Fruit fly (Drosophila melanogaster): Measurements from ENCODE around the gene CG32755.

Gene CG32755

DNA sequence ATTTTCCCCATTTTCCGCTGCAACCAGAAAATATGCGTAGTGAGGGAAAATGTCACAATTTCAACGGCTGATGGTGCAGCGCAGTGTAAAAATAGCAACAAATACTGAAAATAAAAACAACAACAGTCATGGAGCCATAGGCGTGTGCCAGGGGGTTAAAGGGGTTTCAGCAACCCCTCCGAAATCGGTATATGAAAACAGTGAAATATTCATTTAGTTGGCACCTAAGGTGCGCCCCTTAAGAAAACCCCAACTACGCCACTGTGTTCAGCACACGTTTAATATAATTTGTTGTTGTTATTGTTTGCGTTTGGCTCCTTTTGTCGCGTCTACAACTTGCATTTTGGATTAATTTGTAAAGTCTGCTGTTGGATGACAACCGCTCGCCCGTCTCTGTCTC lies 22.0 kb downstream of the CG32755 start (continued):
- TF ChIP-seq CG6689 (GFP tag; IDR thresholded peaks at IDR 0.05) (peak; percentile 41; the same call in 1 of the 2 replicates), jing (GFP tag; optimal IDR thresholded peaks at IDR 0.05) (peak; percentile 48), CG3163 (GFP tag; optimal IDR thresholded peaks at IDR 0.05) (no peak), CG10959 (GFP tag; IDR thresholded peaks at IDR 0.05) (peak; percentile 47), CG3407 (GFP tag; optimal IDR thresholded peaks at IDR 0.05) (no peak), CG30403 (GFP tag; optimal IDR thresholded peaks at IDR 0.05) (peak; percentile 27), CG3838 (GFP tag; optimal IDR thresholded peaks at IDR 0.05) (no peak), dati (GFP tag; IDR thresholded peaks at IDR 0.05) (0 out of 2 replicates have a peak, but pooled peaks have one; percentile 24), CG8944 (GFP tag; optimal IDR thresholded peaks at IDR 0.05) (peak; percentile 47), CG32772 (GFP tag; IDR thresholded peaks at IDR 0.05) (peak; percentile 70), lmd (GFP tag; IDR thresholded peaks at IDR 0.05) (peak; percentile 54), CG32532 (GFP tag; IDR thresholded peaks at IDR 0.05) (peak; percentile 51; the same call in 1 of the 2 replicates), CG14710 (tag; optimal IDR thresholded peaks at IDR 0.05) (peak; percentile 14), dmrt99B (tag; optimal IDR thresholded peaks at IDR 0.05) (peak; percentile 40), Ptx1 (GFP tag; IDR thresholded peaks at IDR 0.05) (peak; percentile 48), sima (GFP tag; optimal IDR thresholded peaks at IDR 0.05) (no peak), ken (GFP tag; IDR thresholded peaks at IDR 0.05) (peak; percentile 77), Hr39 (optimal IDR thresholded peaks at IDR 0.05) (no peak), CG10366 (GFP tag; IDR thresholded peaks at IDR 0.05) (peak; percentile 51; the same call in 1 of the 2 replicates), ranshi (GFP tag; IDR thresholded peaks at IDR 0.05) (peak; percentile 32; the same call in 1 of the 2 replicates), CG16813 (GFP tag; IDR thresholded peaks at IDR 0.05; ENCODE audit: partially characterized antibody) (no peak), CG12769 (tag; optimal IDR thresholded peaks at IDR 0.05) (peak; percentile 13), CG11723 (GFP tag; optimal IDR thresholded peaks at IDR 0.05) (peak; percentile 39), CG14860 (GFP tag; IDR thresholded peaks at IDR 0.05; ENCODE audit: partially characterized antibody) (no peak), CG18262 (tag; optimal IDR thresholded peaks at IDR 0.05) (peak; percentile 46), fu2 (GFP tag; optimal IDR thresholded peaks at IDR 0.05) (no peak), CG12155 (GFP tag; optimal IDR thresholded peaks at IDR 0.05) (peak; percentile 1), onecut (GFP tag; IDR thresholded peaks at IDR 0.05) (peak; percentile 20), CG11695 (GFP tag; IDR thresholded peaks at IDR 0.05) (no peak), CG6654 (GFP tag; optimal IDR thresholded peaks at IDR 0.05) (no peak), emc (GFP tag; optimal IDR thresholded peaks at IDR 0.05) (no peak), Drgx (GFP tag; IDR thresholded peaks at IDR 0.05) (peak; percentile 87), CG18619 (GFP tag; optimal IDR thresholded peaks at IDR 0.05) (no peak), Eip74EF (GFP tag; optimal IDR thresholded peaks at IDR 0.05) (no peak), Fer1 (GFP tag; optimal IDR thresholded peaks at IDR 0.05) (no peak), pho (GFP tag; optimal IDR thresholded peaks at IDR 0.05) (no peak), YL-1 (GFP tag; optimal IDR thresholded peaks at IDR 0.05) (no peak), ttk (GFP tag; IDR thresholded peaks at IDR 0.05) (peak; percentile 60), CG2875 (GFP tag; optimal IDR thresholded peaks at IDR 0.05) (peak; percentile 20), CG3281 (GFP tag; optimal IDR thresholded peaks at IDR 0.05) (no peak), HLH3B (GFP tag; IDR thresholded peaks at IDR 0.05) (peak; percentile 63), Blimp-1 (GFP tag; optimal IDR thresholded peaks at IDR 0.05) (peak; percentile 39), croc (GFP tag; conservative IDR thresholded peaks at IDR 0.05) (peak; percentile 51; the same call in 2 of the 3 replicates), CG10267 (tag; optimal IDR thresholded peaks at IDR 0.05) (no peak), D (optimal IDR thresholded peaks at IDR 0.05) (no peak), D (GFP tag; optimal IDR thresholded peaks at IDR 0.05) (peak; percentile 45), CG15269 (tag; optimal IDR thresholded peaks at IDR 0.05) (peak; percentile 29), aop (GFP tag; IDR thresholded peaks at IDR 0.05) (no peak), Dbx (GFP tag; IDR thresholded peaks at IDR 0.05) (no peak), Ets65A (GFP tag) (peak; percentile 88), ara (GFP tag; IDR thresholded peaks at IDR 0.05) (peak; percentile 59; the same call in 1 of the 2 replicates), da (GFP tag; optimal IDR thresholded peaks at IDR 0.05) (no peak)

Measured in whole organism, embryonic.